Worm (Caenorhabditis elegans) whole organism, L2 larva: ENCODE results near the gene H40L08.3.
A peak's percentile ranks its signal among the peaks of the same experiment; 100 is the strongest.

Source experiments
- C34F6.9 ChIP-seq: fragments of 150-350 bp; optimal IDR thresholded peaks from 2 replicates; lab custom pipeline; 2014; ENCODE audit warnings: missing biosample characterization, missing genetic modification characterization
- F13H6.1 ChIP-seq: sonication (generic microtip); optimal IDR thresholded peaks from 2 replicates; lab custom pipeline; 2016; ENCODE audit warnings: missing genetic modification characterization, missing compliant biosample characterization
- R02D3.7 ChIP-seq: fragments of 150-350 bp; optimal IDR thresholded peaks from 2 replicates; lab custom pipeline; 2014; ENCODE audit warnings: missing biosample characterization, missing genetic modification characterization
- ZK546.5 ChIP-seq: sonication (generic microtip); optimal IDR thresholded peaks from 2 replicates; lab custom pipeline; 2017; ENCODE audit warnings: missing biosample characterization, missing genetic modification characterization
- aly-2 ChIP-seq: fragments of 150-350 bp; optimal IDR thresholded peaks from 2 replicates; lab custom pipeline; 2014; ENCODE audit warnings: missing biosample characterization, missing genetic modification characterization
- ama-1 ChIP-seq: fragments of 150-350 bp; optimal IDR thresholded peaks from 2 replicates; lab custom pipeline; 2018; ENCODE audit warnings: inconsistent platforms
- blmp-1 ChIP-seq: sonication (generic microtip); optimal IDR thresholded peaks from 2 replicates; lab custom pipeline; 2017; ENCODE audit warnings: missing genetic modification characterization, mild to moderate bottlenecking, missing compliant biosample characterization, antibody characterized with exemption, moderate library complexity; ENCODE audit not compliant: insufficient read depth
- ceh-16 ChIP-seq: fragments of 150-350 bp; optimal IDR thresholded peaks from 2 replicates; lab custom pipeline; 2014; ENCODE audit warnings: missing biosample characterization, missing genetic modification characterization
- ceh-82 ChIP-seq: fragments of 150-350 bp; optimal IDR thresholded peaks from 2 replicates; lab custom pipeline; 2014; ENCODE audit warnings: missing biosample characterization, missing genetic modification characterization
- crh-2 ChIP-seq: sonication (generic microtip); optimal IDR thresholded peaks from 2 replicates; lab custom pipeline; 2017; ENCODE audit warnings: missing biosample characterization, missing genetic modification characterization
- dmd-4 ChIP-seq: sonication (generic microtip); optimal IDR thresholded peaks from 2 replicates; lab custom pipeline; 2017; ENCODE audit warnings: missing biosample characterization, missing genetic modification characterization
- egl-27 ChIP-seq: sonication (generic microtip); optimal IDR thresholded peaks from 3 replicates; lab custom pipeline; 2017; ENCODE audit warnings: missing biosample characterization, missing genetic modification reagents, missing genetic modification characterization
- elt-3 ChIP-seq: sonication (generic microtip); optimal IDR thresholded peaks from 2 replicates; lab custom pipeline; 2017; ENCODE audit warnings: missing biosample characterization, missing genetic modification characterization
- fos-1 ChIP-seq: fragments of 150-350 bp; optimal IDR thresholded peaks from 2 replicates; lab custom pipeline; 2014; ENCODE audit warnings: missing biosample characterization, missing genetic modification characterization
- gmeb-1 ChIP-seq: fragments of 150-350 bp; optimal IDR thresholded peaks from 2 replicates; lab custom pipeline; 2014; ENCODE audit warnings: missing biosample characterization, missing genetic modification characterization
- lin-11 ChIP-seq: fragments of 150-350 bp; sonication (generic microtip); optimal IDR thresholded peaks from 2 replicates; lab custom pipeline; 2014; ENCODE audit warnings: missing biosample characterization, missing genetic modification characterization, inconsistent platforms, mixed read lengths
- lin-13 ChIP-seq: fragments of 150-350 bp; optimal IDR thresholded peaks from 2 replicates; lab custom pipeline; 2014; ENCODE audit warnings: missing biosample characterization, missing genetic modification reagents, missing genetic modification characterization
- lsy-2 ChIP-seq, 2 experiments: fragments of 150-350 bp in 1 of 2; sonication (generic microtip) in 1 of 2; optimal IDR thresholded peaks; 2 replicates each; lab custom pipeline; 2014 to 2017; ENCODE audit warnings: missing biosample characterization in 2 of 2, missing genetic modification characterization in 2 of 2
- mab-5 ChIP-seq: fragments of 150-350 bp; optimal IDR thresholded peaks from 2 replicates; lab custom pipeline; 2014; ENCODE audit warnings: missing biosample characterization, missing genetic modification characterization
- mbf-1 ChIP-seq: sonication (generic microtip); optimal IDR thresholded peaks from 2 replicates; lab custom pipeline; 2017; ENCODE audit warnings: missing biosample characterization, missing genetic modification characterization
- mdl-1 ChIP-seq, 2 experiments: fragments of 150-350 bp in 1 of 2; sonication (generic microtip) in 1 of 2; optimal IDR thresholded peaks; 2 replicates each; lab custom pipeline; 2017; ENCODE audit warnings: missing biosample characterization in 2 of 2, missing genetic modification characterization in 2 of 2
- nhr-10 ChIP-seq: sonication (generic microtip); optimal IDR thresholded peaks from 2 replicates; lab custom pipeline; 2017; ENCODE audit warnings: missing biosample characterization, missing genetic modification characterization
- nhr-12 ChIP-seq: fragments of 150-350 bp; optimal IDR thresholded peaks from 2 replicates; lab custom pipeline; 2014; ENCODE audit warnings: missing biosample characterization, missing genetic modification characterization
- nhr-129 ChIP-seq: fragments of 150-350 bp; optimal IDR thresholded peaks from 2 replicates; lab custom pipeline; 2014; ENCODE audit warnings: missing biosample characterization, missing genetic modification characterization
- nhr-21 ChIP-seq: fragments of 150-350 bp; optimal IDR thresholded peaks from 2 replicates; lab custom pipeline; 2014; ENCODE audit warnings: missing biosample characterization, missing genetic modification characterization
- nhr-237 ChIP-seq: fragments of 150-350 bp; optimal IDR thresholded peaks from 2 replicates; lab custom pipeline; 2014; ENCODE audit warnings: missing biosample characterization, missing genetic modification characterization
- nhr-25 ChIP-seq: fragments of 150-350 bp; sonication (generic microtip); optimal IDR thresholded peaks from 3 replicates; lab custom pipeline; 2014; ENCODE audit warnings: missing biosample characterization, missing genetic modification characterization
- nhr-77 ChIP-seq: fragments of 150-350 bp; optimal IDR thresholded peaks from 2 replicates; lab custom pipeline; 2014; ENCODE audit warnings: missing biosample characterization, missing genetic modification characterization
- peb-1 ChIP-seq: fragments of 150-350 bp; optimal IDR thresholded peaks from 2 replicates; lab custom pipeline; 2014; ENCODE audit warnings: missing biosample characterization, missing genetic modification characterization
- skn-1 ChIP-seq: sonication (generic microtip); optimal IDR thresholded peaks from 2 replicates; lab custom pipeline; 2017; ENCODE audit warnings: missing biosample characterization, missing genetic modification characterization
- snpc-4 ChIP-seq: fragments of 150-350 bp; optimal IDR thresholded peaks from 2 replicates; lab custom pipeline; 2014; ENCODE audit warnings: missing biosample characterization, missing genetic modification characterization
- unc-55 ChIP-seq: fragments of 150-350 bp; sonication (generic microtip); optimal IDR thresholded peaks from 3 replicates; lab custom pipeline; 2014; ENCODE audit warnings: missing biosample characterization, missing genetic modification reagents, missing genetic modification characterization
- unc-62 ChIP-seq: fragments of 150-350 bp; optimal IDR thresholded peaks from 2 replicates; lab custom pipeline; 2014; ENCODE audit warnings: missing biosample characterization, missing genetic modification reagents, missing genetic modification characterization
- ztf-1 ChIP-seq: fragments of 200-800 bp; sonication (Bioruptor generic); conservative IDR thresholded peaks from 2 replicates; pipeline ENCODE4 v1.3.6; 2022; ENCODE audit warnings: missing genetic modification characterization, missing compliant biosample characterization
- ztf-11 ChIP-seq: sonication (generic microtip); optimal IDR thresholded peaks from 2 replicates; lab custom pipeline; 2017; ENCODE audit warnings: missing biosample characterization, missing genetic modification characterization
- ztf-4 ChIP-seq: fragments of 150-350 bp; optimal IDR thresholded peaks from 2 replicates; lab custom pipeline; 2014; ENCODE audit warnings: missing biosample characterization, missing genetic modification characterization

Gene H40L08.3

DNA sequence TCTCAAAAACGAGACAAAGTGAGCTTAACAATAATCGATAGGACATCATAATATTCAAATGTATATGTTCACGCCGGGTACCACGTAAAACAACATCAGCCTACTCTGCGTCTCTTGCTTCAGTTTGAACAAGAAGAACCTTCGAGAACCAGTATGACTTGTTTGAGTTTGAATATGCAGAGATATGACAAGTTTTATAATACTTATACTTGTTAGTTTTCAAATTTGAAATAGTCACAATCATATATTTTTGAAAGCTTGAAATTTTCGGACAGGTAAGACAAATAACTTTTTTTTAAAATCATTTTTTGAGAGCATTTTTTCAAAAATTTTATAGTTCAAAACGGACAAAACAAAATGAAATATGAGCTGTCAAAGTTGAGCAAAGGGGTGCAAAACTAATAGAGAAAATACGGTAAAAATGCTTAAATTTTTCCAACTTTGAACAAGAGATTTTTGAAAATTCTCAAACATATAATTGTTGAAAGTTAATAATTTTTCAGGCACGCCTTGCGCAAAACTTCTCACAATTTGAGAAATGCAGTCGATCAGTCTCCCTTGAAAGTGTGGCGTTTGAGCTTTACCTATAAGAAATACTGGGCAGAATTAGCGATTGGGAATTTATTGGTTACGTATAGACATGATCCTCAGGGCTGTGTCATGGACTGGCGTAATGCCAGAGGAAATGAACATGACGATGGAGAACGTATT, 22.5 kb downstream of the H40L08.3 start, which contains the start of gene H03G16.1:
Gene H03G16.1, plus strand, starts transcription at position 661 of the 711 bp plus-strand sequence.
- TF ChIP-seq mab-5 (tag; lab: Kevin White, UChicago) (no peak), blmp-1 (tag; lab: Kevin White, UChicago) (no peak), snpc-4 (tag; lab: Kevin White, UChicago) (no peak), ceh-16 (tag; lab: Kevin White, UChicago) (no peak), lin-13 (GFP tag; lab: Kevin White, UChicago) (no peak), elt-3 (tag; lab: Kevin White, UChicago) (no peak)
- TF ChIP-seq, all 48 proteins: peak for 0

DNA sequence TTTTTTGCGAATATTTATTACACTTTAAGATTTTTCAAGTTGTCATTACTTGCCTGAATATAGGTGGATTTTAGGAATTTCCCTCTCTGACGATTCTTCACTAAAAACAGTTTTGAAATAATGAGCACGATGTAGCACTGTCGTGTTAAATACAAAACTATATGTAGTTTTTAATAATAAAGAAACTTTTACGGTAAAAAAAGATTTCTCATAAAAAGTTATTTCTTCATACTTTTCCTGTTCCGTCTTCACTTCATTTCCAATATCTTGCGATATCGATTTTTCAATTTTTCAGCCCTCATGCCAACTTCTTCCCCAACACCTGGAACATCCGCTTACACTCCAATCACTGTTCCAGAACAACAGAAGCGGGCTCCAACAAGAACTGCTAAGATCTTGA, 23.5 kb downstream of the H40L08.3 start, which contains the start of gene H03G16.6:
Gene H03G16.6, plus strand, starts transcription at position 301 of the 400 bp plus-strand sequence.
- TF ChIP-seq ztf-11 (tag; lab: Kevin White, UChicago) = no peak

DNA sequence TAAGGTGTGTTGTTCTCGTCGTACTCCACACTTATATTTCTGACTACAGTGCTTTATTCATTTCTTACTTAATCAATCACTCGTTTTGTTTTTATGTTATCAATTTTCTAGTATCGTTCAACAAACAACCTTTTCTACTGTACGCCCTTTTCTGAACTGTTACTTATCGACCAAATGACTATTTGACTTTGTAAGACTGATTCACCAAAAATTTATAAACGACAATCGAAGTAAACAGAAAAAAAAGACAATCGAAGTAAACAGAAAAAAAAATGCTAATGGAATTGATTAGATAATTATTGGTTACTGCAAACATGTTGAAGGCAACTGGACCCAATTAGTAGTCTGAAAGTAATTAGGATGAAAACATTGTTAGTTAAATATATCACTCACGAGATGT, 25.9 kb downstream of the H40L08.3 start:
- TF ChIP-seq skn-1 (no peak), dmd-4 (tag; lab: Kevin White, UChicago) (no peak), ZK546.5 (tag; lab: Kevin White, UChicago) (no peak), nhr-12 (tag; lab: Kevin White, UChicago) (no peak), mbf-1 (tag; lab: Kevin White, UChicago) (no peak), lin-13 (GFP tag; lab: Kevin White, UChicago) (no peak)

DNA sequence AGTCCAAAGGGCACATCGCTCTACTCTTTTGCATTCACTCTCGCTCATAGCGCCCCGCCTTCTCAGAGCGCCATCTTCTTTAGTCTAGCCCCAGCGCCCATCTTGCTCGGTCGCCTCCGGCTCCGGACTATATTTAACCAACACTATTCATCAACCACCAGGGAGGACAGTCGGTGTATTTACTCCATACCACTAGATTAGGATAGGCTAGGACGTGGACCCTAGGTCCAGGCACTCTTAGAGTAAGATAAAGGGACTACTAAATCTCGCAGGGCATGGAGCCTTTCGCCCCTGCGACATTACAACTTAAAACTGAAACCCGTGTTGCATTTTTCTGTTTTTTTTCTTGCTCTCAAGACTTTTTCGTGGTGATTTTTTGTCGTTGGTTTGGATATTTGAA, 28.4 kb downstream of the H40L08.3 start:
- TF ChIP-seq lin-13 (GFP tag; lab: Kevin White, UChicago) (no peak), R02D3.7 (tag; lab: Kevin White, UChicago) (no peak), mdl-1 (tag; optimal IDR thresholded peaks at IDR 0.05; lab: Kevin White, UChicago) (no peak), ceh-16 (tag; lab: Kevin White, UChicago) (no peak)

DNA sequence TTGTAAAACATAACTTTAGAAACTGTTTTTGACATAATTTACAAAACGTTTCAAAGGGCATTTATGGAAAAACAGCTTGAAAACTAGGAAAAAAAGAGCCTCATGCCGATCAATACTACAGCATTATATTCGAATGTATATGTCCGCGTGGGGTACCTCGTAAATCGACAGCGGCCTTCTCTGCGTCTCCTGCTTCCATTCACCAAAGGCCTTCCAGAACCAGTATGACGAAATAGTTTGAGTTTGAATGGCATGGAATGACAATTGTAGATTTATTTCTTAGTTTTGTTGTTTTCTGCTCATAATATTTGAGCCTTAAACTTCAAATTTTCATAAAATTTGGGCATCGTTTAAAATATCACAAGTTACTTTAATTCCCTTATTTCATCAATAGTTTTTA, 30.5 kb downstream of the H40L08.3 start:
- no peak for TF ChIP-seq unc-62 (GFP tag; lab: Kevin White, UChicago)
- TF ChIP-seq egl-27 (tag; lab: Kevin White, UChicago) = no peak
- TF ChIP-seq fos-1 (tag; lab: Kevin White, UChicago) = no peak
- TF ChIP-seq mab-5 (tag; lab: Kevin White, UChicago) = no peak
- TF ChIP-seq unc-55 (GFP tag; lab: Kevin White, UChicago) = peak; percentile 60
- peak; percentile 20 for TF ChIP-seq nhr-129 (tag; lab: Kevin White, UChicago)
- peak; percentile 44 for TF ChIP-seq C34F6.9 (tag; lab: Kevin White, UChicago)
- TF ChIP-seq lsy-2 (tag; optimal IDR thresholded peaks at IDR 0.05; lab: Kevin White, UChicago) = peak in 1 of 2 experiments; percentile 8

DNA sequence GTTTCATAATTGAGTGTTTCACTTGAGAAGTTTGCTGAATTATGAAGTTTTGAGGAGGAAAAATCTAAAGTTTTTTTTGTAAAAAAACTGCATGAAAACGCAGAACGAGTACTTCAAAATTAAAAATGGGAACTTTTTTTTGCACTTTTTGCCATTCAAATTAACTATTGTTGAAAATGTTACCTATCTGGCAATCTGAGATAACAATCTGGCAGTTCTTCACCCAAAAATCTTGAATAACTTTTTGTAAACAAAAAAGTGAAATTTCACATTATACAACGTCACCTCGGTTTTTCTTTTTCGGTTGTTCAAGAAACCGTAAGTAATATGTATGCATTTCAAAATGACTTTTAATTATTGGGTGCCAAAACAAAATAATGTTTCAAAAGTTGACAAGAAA, 33.3 kb downstream of the H40L08.3 start:
- TF ChIP-seq nhr-21 = no peak
- no peak for TF ChIP-seq mbf-1 (tag; lab: Kevin White, UChicago)
- no peak for TF ChIP-seq lin-13 (GFP tag; lab: Kevin White, UChicago)
- no peak for TF ChIP-seq ztf-1
- TF ChIP-seq gmeb-1 (tag; lab: Kevin White, UChicago) = no peak
- TF ChIP-seq ama-1 (lab: Kevin White, UChicago) = no peak
- no peak for TF ChIP-seq peb-1 (tag; lab: Kevin White, UChicago)
- no peak for TF ChIP-seq nhr-237 (tag; lab: Kevin White, UChicago)
- no peak for TF ChIP-seq fos-1 (tag; lab: Kevin White, UChicago)
- no peak for TF ChIP-seq ztf-4 (tag; lab: Kevin White, UChicago)
- TF ChIP-seq crh-2 (tag; lab: Kevin White, UChicago) = no peak
- peak; percentile 1 for TF ChIP-seq blmp-1 (tag; lab: Kevin White, UChicago)
- TF ChIP-seq nhr-77 (tag; lab: Kevin White, UChicago) = no peak
- no peak for TF ChIP-seq C34F6.9 (tag; lab: Kevin White, UChicago)
- TF ChIP-seq snpc-4 (tag; lab: Kevin White, UChicago) = no peak
- peak; percentile 30 for TF ChIP-seq ceh-16 (tag; lab: Kevin White, UChicago)
- no peak for TF ChIP-seq ZK546.5 (tag; lab: Kevin White, UChicago)
- no peak for TF ChIP-seq aly-2
- TF ChIP-seq dmd-4 (tag; lab: Kevin White, UChicago) = no peak
- no peak for TF ChIP-seq F13H6.1 (tag; lab: Kevin White, UChicago)
- no peak for TF ChIP-seq nhr-10 (tag; lab: Kevin White, UChicago)
- TF ChIP-seq skn-1 = no peak
- TF ChIP-seq ceh-82 (tag; lab: Kevin White, UChicago) = no peak
- peak; percentile 20 for TF ChIP-seq nhr-25
- no peak for TF ChIP-seq lin-11 (tag; lab: Kevin White, UChicago)
